Worm (Caenorhabditis elegans): ENCODE measurements around the gene W02C12.2.

W02C12.2 gene

DNA sequence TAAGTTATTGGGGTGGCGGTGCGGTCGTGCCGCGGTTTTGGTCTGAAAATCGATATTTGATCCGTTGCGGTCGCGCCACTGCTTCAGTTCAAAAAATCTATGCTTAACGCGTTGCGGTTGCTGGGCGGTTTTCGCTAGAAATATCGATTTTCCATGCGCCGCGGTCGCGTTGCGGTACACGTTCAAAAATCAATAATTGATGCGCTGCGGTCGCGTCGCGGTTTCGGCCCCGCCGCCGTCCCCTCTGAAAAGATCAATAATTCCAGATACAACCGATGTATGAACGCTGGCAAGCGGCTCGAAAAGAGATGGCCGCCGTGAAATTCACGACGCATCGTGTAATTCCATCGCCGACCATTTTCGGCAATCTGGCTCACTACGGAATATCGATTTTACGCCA is 33.2 kb upstream of the W02C12.2 start:
- TF ChIP-seq unc-39 (tag; optimal IDR thresholded peaks at IDR 0.05), result no peak
- TF ChIP-seq snpc-4 (tag; optimal IDR thresholded peaks at IDR 0.05), result no peak
- no peak for TF ChIP-seq egl-5 (tag; optimal IDR thresholded peaks at IDR 0.05)
- no peak for TF ChIP-seq nhr-28 (tag; optimal IDR thresholded peaks at IDR 0.05)
- TF ChIP-seq pqm-1 (tag; optimal IDR thresholded peaks at IDR 0.05), result no peak
- no peak for TF ChIP-seq zag-1 (tag; optimal IDR thresholded peaks at IDR 0.05)
- no peak for TF ChIP-seq fkh-10 (GFP tag; optimal IDR thresholded peaks at IDR 0.05)
- no peak for TF ChIP-seq hmg-11 (tag; optimal IDR thresholded peaks at IDR 0.05)
- no peak for TF ChIP-seq unc-62 (GFP tag; optimal IDR thresholded peaks at IDR 0.05)
- TF ChIP-seq fos-1 (tag; optimal IDR thresholded peaks at IDR 0.05), result no peak
- TF ChIP-seq pha-4 (tag; optimal IDR thresholded peaks at IDR 0.05), result no peak
- TF ChIP-seq daf-12 (tag; optimal IDR thresholded peaks at IDR 0.05), result no peak
- TF ChIP-seq ZK546.5 (tag; optimal IDR thresholded peaks at IDR 0.05), result no peak
- TF ChIP-seq mdl-1 (tag; optimal IDR thresholded peaks at IDR 0.05), result no peak
- TF ChIP-seq nhr-23 (tag; optimal IDR thresholded peaks at IDR 0.05), result no peak
- TF ChIP-seq elt-3 (tag; optimal IDR thresholded peaks at IDR 0.05), result no peak
- no peak for TF ChIP-seq lin-15B (tag; optimal IDR thresholded peaks at IDR 0.05)
- TF ChIP-seq ztf-11 (tag; optimal IDR thresholded peaks at IDR 0.05), result no peak
- no peak for TF ChIP-seq egl-27 (tag; optimal IDR thresholded peaks at IDR 0.05)

DNA sequence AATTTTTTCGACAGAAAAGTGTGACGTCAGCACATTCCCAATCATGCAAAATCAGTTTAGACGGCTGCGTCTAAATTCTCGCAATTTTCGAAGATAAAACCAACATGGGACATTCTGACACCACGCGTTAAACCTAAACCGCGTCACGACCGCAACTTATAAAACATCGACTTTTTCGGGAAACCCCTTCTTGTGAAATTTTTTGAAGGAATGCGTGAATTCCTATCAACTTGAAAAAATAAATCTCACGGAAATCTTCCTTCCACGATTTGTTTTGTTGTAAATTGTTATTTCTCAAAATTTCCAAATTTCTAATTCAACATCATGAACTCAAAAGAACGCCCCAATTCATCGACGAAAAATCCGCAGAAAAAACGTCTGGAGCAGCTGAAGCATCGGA is 32.2 kb upstream of the W02C12.2 start, which contains the start of gene F35F11.2:
Gene F35F11.2 (plus strand): TSS at position 301 of the 400 bp plus-strand sequence.
- TF ChIP-seq nhr-23 (tag; optimal IDR thresholded peaks at IDR 0.05) (no peak), hmg-11 (tag; optimal IDR thresholded peaks at IDR 0.05) (no peak), pha-4 (tag; optimal IDR thresholded peaks at IDR 0.05) (no peak)

DNA sequence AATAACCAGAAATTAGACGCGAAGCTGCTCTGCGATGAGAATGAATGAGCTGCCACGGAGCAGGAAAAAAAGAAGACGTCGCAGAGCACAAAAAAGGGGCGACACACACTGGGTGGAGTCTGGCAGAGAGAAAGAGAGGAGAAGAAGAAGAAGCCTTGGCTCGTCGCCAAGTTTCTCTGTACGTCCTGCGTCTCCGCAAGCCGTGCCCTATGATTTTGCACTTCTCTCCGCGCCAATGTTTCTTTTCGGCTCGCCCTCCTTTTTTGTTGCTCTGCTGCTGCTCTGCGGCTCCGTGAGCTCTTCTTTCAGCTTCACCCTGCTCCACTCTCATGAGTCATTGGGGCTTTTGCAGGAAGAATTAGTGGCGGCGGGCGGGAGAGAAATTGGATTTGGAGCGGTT is 27.1 kb upstream of the W02C12.2 start, which contains the start of gene hlh-30:
Gene hlh-30 (minus strand): TSS at position 69 of the 400 bp plus-strand sequence.
- TF ChIP-seq hmg-11 (tag; optimal IDR thresholded peaks at IDR 0.05) (peak; percentile 54), lin-39 (tag; optimal IDR thresholded peaks at IDR 0.05) (peak; percentile 79), elt-2 (tag; optimal IDR thresholded peaks at IDR 0.05) (peak; percentile 44), nhr-12 (tag; optimal IDR thresholded peaks at IDR 0.05) (no peak), lin-15B (tag; optimal IDR thresholded peaks at IDR 0.05) (peak; percentile 41), fkh-2 (tag; optimal IDR thresholded peaks at IDR 0.05) (no peak), tbx-2 (tag; optimal IDR thresholded peaks at IDR 0.05) (peak; percentile 29), fkh-10 (GFP tag; optimal IDR thresholded peaks at IDR 0.05) (peak; percentile 23), nfya-1 (tag; optimal IDR thresholded peaks at IDR 0.05; ENCODE audit: insufficient read depth) (peak; percentile 73), daf-12 (tag; optimal IDR thresholded peaks at IDR 0.05) (no peak), pha-4 (tag; optimal IDR thresholded peaks at IDR 0.05) (peak; percentile 22)

DNA sequence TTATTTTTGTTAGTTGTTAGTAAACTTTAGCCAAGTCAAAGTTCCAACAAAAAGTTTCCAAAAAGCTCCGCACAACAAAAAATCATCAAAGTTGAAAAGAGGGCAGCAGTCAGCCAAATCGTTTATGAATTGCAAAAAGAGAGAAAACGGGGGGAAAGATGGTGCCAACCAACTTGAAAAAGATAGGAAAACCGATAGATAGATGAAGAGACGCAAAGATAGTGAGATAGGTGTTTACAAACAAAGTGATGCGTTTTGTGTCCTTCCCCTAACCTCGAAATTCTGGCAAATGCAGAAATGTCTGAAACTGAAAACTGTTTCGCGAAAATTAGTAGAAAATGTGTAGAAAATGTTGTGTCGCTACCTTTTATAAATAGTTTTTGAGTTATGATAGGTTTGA is 25.7 kb upstream of the W02C12.2 start:
- TF ChIP-seq ceh-82 (tag; optimal IDR thresholded peaks at IDR 0.05) (no peak), pqm-1 (tag; optimal IDR thresholded peaks at IDR 0.05) (no peak), fkh-2 (tag; optimal IDR thresholded peaks at IDR 0.05) (peak; percentile 55), elt-2 (tag; optimal IDR thresholded peaks at IDR 0.05) (peak; percentile 19), nhr-28 (tag; optimal IDR thresholded peaks at IDR 0.05) (no peak), pha-4 (tag; optimal IDR thresholded peaks at IDR 0.05) (peak; percentile 72)

DNA sequence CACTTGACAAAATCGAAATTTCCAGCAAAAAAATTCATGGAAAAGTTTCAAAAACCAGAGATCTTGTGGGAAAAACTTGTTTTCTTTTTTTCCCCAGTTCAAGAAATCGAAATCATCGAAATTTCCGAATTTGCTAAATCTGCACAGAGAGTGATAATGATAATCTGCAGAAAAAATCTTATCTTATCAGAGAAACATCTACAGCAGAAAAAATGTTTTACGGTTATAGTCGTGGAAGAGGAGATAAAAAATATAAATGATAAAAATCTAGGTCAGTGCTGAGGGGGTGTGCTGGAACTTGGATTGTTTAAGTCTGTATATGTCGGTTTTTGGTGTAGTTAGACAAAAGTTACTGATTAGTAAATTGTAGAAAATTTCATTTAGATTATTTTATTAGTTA is 24.6 kb upstream of the W02C12.2 start:
- TF ChIP-seq mdl-1 (tag; optimal IDR thresholded peaks at IDR 0.05) (no peak), lsy-12 (tag; optimal IDR thresholded peaks at IDR 0.05) (no peak), elt-2 (tag; optimal IDR thresholded peaks at IDR 0.05) (peak; percentile 70), nhr-67 (tag; optimal IDR thresholded peaks at IDR 0.05) (no peak), elt-3 (tag; optimal IDR thresholded peaks at IDR 0.05) (peak in 2 of 3 experiments; percentile 57 to 87)

DNA sequence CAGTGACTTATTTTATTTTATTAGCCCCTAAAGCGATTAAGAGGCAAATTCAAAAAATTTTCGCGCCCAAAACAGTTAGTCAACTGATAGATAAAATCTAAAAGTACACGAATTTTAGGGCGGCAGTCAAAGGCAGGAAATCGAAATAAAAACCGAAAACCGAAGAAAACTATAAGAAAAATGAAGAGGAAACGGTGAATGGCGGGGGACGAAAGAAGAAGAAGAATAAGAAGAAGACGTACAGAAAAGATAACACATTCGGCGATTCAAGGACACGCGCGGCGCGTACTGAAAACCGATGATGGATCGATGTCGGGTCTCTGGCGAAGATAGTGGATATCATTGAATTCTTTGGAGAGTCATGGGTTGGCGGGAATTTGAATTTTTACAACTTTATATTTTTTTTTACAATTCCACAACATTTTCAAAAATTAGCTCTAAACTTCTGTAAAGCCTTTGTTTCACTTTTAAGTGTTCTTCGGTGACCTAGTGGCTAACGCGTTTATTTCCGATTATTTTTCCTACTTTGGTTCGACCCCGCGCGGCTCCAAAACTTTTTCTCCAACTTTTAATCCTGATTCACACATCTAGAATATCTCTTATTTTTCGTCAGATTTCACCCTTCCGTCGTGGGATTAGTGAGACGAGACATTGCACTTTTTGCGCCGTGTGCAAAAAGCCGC is 23.3 kb upstream of the W02C12.2 start:
- TF ChIP-seq R02D3.7 (tag; optimal IDR thresholded peaks at IDR 0.05) (peak; percentile 28), nhr-23 (tag; optimal IDR thresholded peaks at IDR 0.05) (peak; percentile 75), nhr-43 (tag; optimal IDR thresholded peaks at IDR 0.05; ENCODE audit: poor library complexity, severe bottlenecking) (peak; percentile 56), nhr-77 (tag; optimal IDR thresholded peaks at IDR 0.05) (no peak), lin-15B (tag; optimal IDR thresholded peaks at IDR 0.05) (peak; percentile 92), nhr-25 (tag; optimal IDR thresholded peaks at IDR 0.05) (peak; percentile 84), ZK546.5 (tag; optimal IDR thresholded peaks at IDR 0.05) (no peak), unc-62 (GFP tag; optimal IDR thresholded peaks at IDR 0.05) (peak; percentile 48), elt-1 (tag; optimal IDR thresholded peaks at IDR 0.05) (peak; percentile 76), elt-3 (tag; optimal IDR thresholded peaks at IDR 0.05) (peak in 1 of 3 experiments; percentile 15), unc-39 (tag; optimal IDR thresholded peaks at IDR 0.05) (no peak)
